Fruit fly (Drosophila melanogaster) whole organism, wandering third instar larva: Measurements from ENCODE around the gene CG43084.

Experiments
- CrebA ChIP-seq: fragments of 200-800 bp; sonication (Bioruptor generic); optimal IDR thresholded peaks from 2 replicates; lab custom pipeline; 2016; ENCODE audit warnings: missing biosample characterization, mild to moderate bottlenecking, missing genetic modification characterization, borderline replicate concordance

CG43084 gene

dm6 chr3L:15700338-15700966 is 49.8 kb downstream of the CG43084 start (continued):
- TF ChIP-seq CrebA (GFP tag; lab: Kevin White, UChicago): no peak
- TF ChIP-seq, all 38 proteins: peak for 17
